Fruit fly (Drosophila melanogaster): ENCODE measurements around the gene CG5946.

The CG5946 gene

DNA sequence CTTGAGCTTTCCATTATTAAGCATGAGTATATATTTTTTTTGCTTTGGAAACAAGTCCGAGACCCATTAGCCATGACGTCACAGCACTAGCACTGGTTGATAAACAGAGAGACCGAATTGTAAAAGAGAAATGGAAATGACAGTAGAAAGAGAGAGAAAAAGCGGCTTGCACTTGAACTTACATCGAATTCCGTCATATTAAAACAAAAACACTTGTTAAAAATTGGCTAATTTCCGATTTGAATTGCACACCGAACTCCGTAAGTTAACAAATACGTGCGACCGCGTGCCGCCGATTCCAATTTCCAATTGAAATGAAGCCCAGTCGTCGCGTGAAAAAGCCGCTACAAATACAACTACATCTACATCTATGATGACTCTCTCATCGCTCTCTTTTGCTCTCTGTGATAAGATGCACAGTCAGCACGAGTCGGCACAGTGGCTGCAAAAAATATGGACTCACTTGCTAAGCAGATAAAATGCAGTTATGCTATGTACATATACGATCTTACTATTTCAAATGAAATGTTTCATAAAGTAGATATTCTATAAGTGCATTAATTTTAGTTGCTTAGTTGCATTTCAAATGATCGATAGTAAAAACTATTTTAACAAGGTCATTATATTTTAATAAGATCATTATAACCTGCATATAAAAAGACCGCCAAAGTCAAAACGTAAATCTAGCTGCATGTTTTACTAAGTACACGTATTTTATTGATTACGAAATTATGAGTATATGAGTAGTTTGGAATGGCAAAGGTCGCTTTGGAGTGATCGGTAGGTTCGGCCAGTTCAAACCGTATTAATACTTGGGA, 2.2 kb downstream of the CG5946 start (continued):
- TF ChIP-seq corto (GFP tag; optimal IDR thresholded peaks at IDR 0.05) (peak; percentile 14), mld (GFP tag; IDR thresholded peaks at IDR 0.05; ENCODE audit: partially characterized antibody) (no peak), Poxn (GFP tag; IDR thresholded peaks at IDR 0.05) (0 out of 2 replicates have a peak, but pooled peaks have one; percentile 19), ems (GFP tag; optimal IDR thresholded peaks at IDR 0.05) (peak; percentile 33), CG11723 (GFP tag; optimal IDR thresholded peaks at IDR 0.05) (no peak), Dip2 (GFP tag; IDR thresholded peaks at IDR 0.05) (no peak), CG7372 (GFP tag; IDR thresholded peaks at IDR 0.05) (0 out of 2 replicates have a peak, but pooled peaks have one; percentile 28), cwo (GFP tag; optimal IDR thresholded peaks at IDR 0.05) (peak; percentile 86), Aef1 (GFP tag; IDR thresholded peaks at IDR 0.05) (no peak; the same call in 2 of the 3 replicates), CG14441 (GFP tag; IDR thresholded peaks at IDR 0.05) (peak; percentile 58; the same call in 1 of the 2 replicates), CG18011 (GFP tag; optimal IDR thresholded peaks at IDR 0.05) (no peak), zfh2 (GFP tag; optimal IDR thresholded peaks at IDR 0.05) (peak; percentile 13), Meics (GFP tag; optimal IDR thresholded peaks at IDR 0.05) (peak; percentile 53), CG17359 (tag; optimal IDR thresholded peaks at IDR 0.05) (peak; percentile 41), Lpt (GFP tag; optimal IDR thresholded peaks at IDR 0.05) (no peak), knrl (GFP tag; IDR thresholded peaks at IDR 0.05; ENCODE audit: partially characterized antibody) (no peak), gfzf (GFP tag; optimal IDR thresholded peaks at IDR 0.05) (no peak), trh (GFP tag; optimal IDR thresholded peaks at IDR 0.05) (no peak), fd64A (GFP tag; optimal IDR thresholded peaks at IDR 0.05) (no peak), cg (GFP tag; optimal IDR thresholded peaks at IDR 0.05) (peak; percentile 86), dysf (GFP tag; IDR thresholded peaks at IDR 0.05) (peak; percentile 26; the same call in 1 of the 3 replicates), en (GFP tag; optimal IDR thresholded peaks at IDR 0.05) (no peak), CG13123 (GFP tag; optimal IDR thresholded peaks at IDR 0.05) (peak; percentile 1), CG14667 (GFP tag; IDR thresholded peaks at IDR 0.05) (no peak), ftz-f1 (GFP tag; optimal IDR thresholded peaks at IDR 0.05) (no peak), kay (GFP tag; optimal IDR thresholded peaks at IDR 0.05) (peak; percentile 69), dan (GFP tag; IDR thresholded peaks at IDR 0.05) (no peak), Rx (GFP tag; IDR thresholded peaks at IDR 0.05) (no peak), sug (tag; optimal IDR thresholded peaks at IDR 0.05) (peak; percentile 51), CG10267 (tag; optimal IDR thresholded peaks at IDR 0.05) (peak; percentile 11), Side (GFP tag; optimal IDR thresholded peaks at IDR 0.05) (peak; percentile 44), CG1024 (GFP tag; IDR thresholded peaks at IDR 0.05) (no peak), phol (tag; optimal IDR thresholded peaks at IDR 0.05) (peak; percentile 19), CG7786 (GFP tag; optimal IDR thresholded peaks at IDR 0.05) (no peak), CG2875 (GFP tag; optimal IDR thresholded peaks at IDR 0.05) (no peak), fu2 (GFP tag; optimal IDR thresholded peaks at IDR 0.05) (peak; percentile 1), Dek (tag; optimal IDR thresholded peaks at IDR 0.05) (peak; percentile 5), wek (GFP tag; optimal IDR thresholded peaks at IDR 0.05) (peak; percentile 18), tin (GFP tag; optimal IDR thresholded peaks at IDR 0.05) (peak; percentile 4), CG6765 (GFP tag; optimal IDR thresholded peaks at IDR 0.05) (peak; percentile 4), ash1 (GFP tag; optimal IDR thresholded peaks at IDR 0.05) (no peak), chn (GFP tag; optimal IDR thresholded peaks at IDR 0.05) (no peak), Hr3 (GFP tag; optimal IDR thresholded peaks at IDR 0.05) (peak; percentile 10), hkb (optimal IDR thresholded peaks at IDR 0.05) (no peak), hkb (GFP tag; IDR thresholded peaks at IDR 0.05) (peak; percentile 44; the same call in 1 of the 2 replicates), CG14014 (GFP tag; IDR thresholded peaks at IDR 0.05) (peak; percentile 62; the same call in 1 of the 2 replicates), E2f2 (GFP tag; IDR thresholded peaks at IDR 0.05) (peak; percentile 32; the same call in 1 of the 2 replicates), MBD-R2 (GFP tag; IDR thresholded peaks at IDR 0.05) (peak; percentile 40), CG2712 (tag; optimal IDR thresholded peaks at IDR 0.05) (peak; percentile 39), Usf (GFP tag; optimal IDR thresholded peaks at IDR 0.05) (no peak)

All from whole organism, embryonic.